Worm (Caenorhabditis elegans): ENCODE results near the gene C44C10.5.

DNA sequence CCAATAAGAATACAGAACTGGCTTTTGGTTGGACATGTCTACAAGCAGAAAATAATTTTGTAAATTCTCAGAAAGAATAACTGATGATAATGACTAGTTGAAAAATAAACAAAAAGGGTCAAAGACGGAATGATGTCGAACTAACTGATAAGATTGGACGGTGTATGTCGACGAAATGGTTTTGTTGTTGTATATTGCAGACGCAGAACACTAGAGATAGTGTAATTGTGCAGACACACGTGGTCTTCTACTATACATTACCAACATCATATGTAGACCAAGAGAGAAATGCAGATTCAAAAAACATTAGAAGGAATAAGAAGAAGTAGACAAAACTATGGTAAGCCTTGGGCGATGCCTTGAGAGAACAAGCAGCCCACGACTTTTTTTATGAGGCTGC is 37.4 kb downstream of the C44C10.5 start, which contains the start of the genes gst-42 and D1053.2:
- TF ChIP-seq ztf-29 (GFP tag; IDR thresholded peaks at IDR 0.05) (no peak), flt-1 (GFP tag; IDR thresholded peaks at IDR 0.05) (no peak), cog-1 (tag; optimal IDR thresholded peaks at IDR 0.05) (no peak), ref-1 (GFP tag; conservative IDR thresholded peaks at IDR 0.05) (no peak), klf-2 (GFP tag; conservative IDR thresholded peaks at IDR 0.05) (no peak)

Data from whole organism, midembryonic.